Worm (Caenorhabditis elegans) whole organism, L4 larva: ENCODE results near the gene str-261.
"Not testable (repeated sequence)": the region's sequence is repeated elsewhere in the genome, so short reads cannot be mapped to it uniquely, and the experiment has no call there.

Experiments used
- D1046.2 ChIP-seq: fragments of 200-800 bp; sonication (Bioruptor generic); IDR thresholded peaks from 2 replicates; pipeline ENCODE4 v1.3.6; 2022; ENCODE audit warnings: missing genetic modification characterization, missing compliant biosample characterization
- F26F4.8 ChIP-seq: fragments of 200-800 bp; sonication (Bioruptor generic); conservative IDR thresholded peaks from 2 replicates; pipeline ENCODE4 v1.3.6; 2022; ENCODE audit warnings: missing genetic modification characterization, missing compliant biosample characterization
- T20F7.1 ChIP-seq: fragments of 200-800 bp; sonication (Bioruptor generic); optimal IDR thresholded peaks from 2 replicates; lab custom pipeline; 2018; ENCODE audit warnings: mild to moderate bottlenecking, missing genetic modification characterization, missing compliant biosample characterization
- T26A8.4 ChIP-seq: fragments of 200-800 bp; sonication (Bioruptor generic); IDR thresholded peaks from 2 replicates; pipeline ENCODE4 v1.3.6; 2022; ENCODE audit warnings: missing genetic modification characterization, missing compliant biosample characterization
- Y105C5A.15 ChIP-seq: fragments of 200-800 bp; sonication (Bioruptor generic); IDR thresholded peaks from 2 replicates; pipeline ENCODE4 v1.3.6; 2022; ENCODE audit warnings: missing genetic modification characterization, missing compliant biosample characterization
- ZK337.2 ChIP-seq: fragments of 200-800 bp; sonication (Bioruptor generic); IDR thresholded peaks from 2 replicates; pipeline ENCODE4 v1.3.6; 2022; ENCODE audit warnings: missing genetic modification reagents, missing genetic modification characterization, missing compliant biosample characterization
- aha-1 ChIP-seq: fragments of 150-350 bp; peaks from one replicate; lab custom pipeline; 2014; ENCODE audit warnings: missing biosample characterization, missing genetic modification characterization
- aly-2 ChIP-seq: sonication (generic microtip); optimal IDR thresholded peaks from 2 replicates; lab custom pipeline; 2018; ENCODE audit warnings: missing biosample characterization, missing genetic modification characterization
- arid-1 ChIP-seq: fragments of 200-800 bp; sonication (Bioruptor generic); conservative IDR thresholded peaks from 2 replicates; pipeline ENCODE4 v1.3.6; 2022; ENCODE audit warnings: missing genetic modification reagents, missing genetic modification characterization, missing compliant biosample characterization
- ceh-28 ChIP-seq: fragments of 150-350 bp; optimal IDR thresholded peaks from 2 replicates; lab custom pipeline; 2014; ENCODE audit warnings: missing biosample characterization, missing genetic modification reagents, missing genetic modification characterization
- ceh-32 ChIP-seq: sonication (generic microtip); optimal IDR thresholded peaks from 2 replicates; lab custom pipeline; 2016; ENCODE audit warnings: mild to moderate bottlenecking, missing genetic modification characterization, missing compliant biosample characterization; ENCODE audit not compliant: poor library complexity
- ceh-44 ChIP-seq: fragments of 200-800 bp; sonication (Bioruptor generic); IDR thresholded peaks from 2 replicates; pipeline ENCODE4 v1.3.6; 2022; ENCODE audit warnings: missing genetic modification reagents, missing genetic modification characterization, missing compliant biosample characterization
- ceh-82 ChIP-seq: sonication (generic microtip); optimal IDR thresholded peaks from 2 replicates; lab custom pipeline; 2017; ENCODE audit warnings: missing biosample characterization, missing genetic modification characterization
- cey-2 ChIP-seq: sonication (generic microtip); optimal IDR thresholded peaks from 3 replicates; lab custom pipeline; 2017; ENCODE audit warnings: missing genetic modification characterization, mild to moderate bottlenecking, missing compliant biosample characterization, antibody characterized with exemption, borderline replicate concordance; ENCODE audit not compliant: insufficient read depth
- ctbp-1 ChIP-seq: fragments of 200-800 bp; sonication (Bioruptor generic); IDR thresholded peaks from 2 replicates; pipeline ENCODE4 v1.3.6; 2022; ENCODE audit warnings: missing genetic modification reagents, missing genetic modification characterization, missing compliant biosample characterization
- daf-19 ChIP-seq: fragments of 200-800 bp; sonication (Bioruptor generic); conservative IDR thresholded peaks from 2 replicates; pipeline ENCODE4 v1.3.6; 2022; ENCODE audit warnings: missing genetic modification characterization, missing compliant biosample characterization
- daf-8 ChIP-seq: fragments of 200-800 bp; sonication (Bioruptor generic); IDR thresholded peaks from 2 replicates; pipeline ENCODE4 v1.3.6; 2022; ENCODE audit warnings: missing genetic modification characterization, missing compliant biosample characterization
- dmd-6 ChIP-seq: fragments of 200-800 bp; sonication (Bioruptor generic); IDR thresholded peaks from 2 replicates; pipeline ENCODE4 v1.3.6; 2022; ENCODE audit warnings: missing genetic modification reagents, missing genetic modification characterization, missing compliant biosample characterization
- dmd-8 ChIP-seq: fragments of 200-800 bp; sonication (Bioruptor generic); IDR thresholded peaks from 2 replicates; pipeline ENCODE4 v1.3.6; 2022; ENCODE audit warnings: missing genetic modification characterization, missing compliant biosample characterization
- dpl-1 ChIP-seq: fragments of 150-350 bp; optimal IDR thresholded peaks from 2 replicates; lab custom pipeline; 2014; ENCODE audit warnings: missing biosample characterization, missing genetic modification reagents, missing genetic modification characterization
- duxl-1 ChIP-seq: sonication (generic microtip); optimal IDR thresholded peaks from 2 replicates; lab custom pipeline; 2016; ENCODE audit warnings: mild to moderate bottlenecking, missing genetic modification characterization, moderate library complexity, missing compliant biosample characterization; ENCODE audit not compliant: poor library complexity
- dve-1 ChIP-seq: sonication (generic microtip); optimal IDR thresholded peaks from 2 replicates; lab custom pipeline; 2017; ENCODE audit warnings: antibody characterized with exemption, mild to moderate bottlenecking, missing genetic modification characterization, missing compliant biosample characterization; ENCODE audit not compliant: insufficient read depth
- egl-43 ChIP-seq: fragments of 200-800 bp; sonication (Bioruptor generic); IDR thresholded peaks from 2 replicates; pipeline ENCODE4 v1.3.6; 2022; ENCODE audit warnings: missing genetic modification reagents, missing genetic modification characterization, missing compliant biosample characterization
- fkh-10 ChIP-seq: fragments of 150-350 bp; optimal IDR thresholded peaks from 2 replicates; lab custom pipeline; 2014; ENCODE audit warnings: missing biosample characterization, missing genetic modification reagents, missing genetic modification characterization
- hif-1 ChIP-seq, 2 experiments: sonication (generic microtip); optimal IDR thresholded peaks; 2 replicates each; lab custom pipeline; 2016 to 2017; ENCODE audit warnings: missing compliant biosample characterization in 2 of 2, missing genetic modification characterization in 2 of 2, missing genetic modification reagents in 2 of 2, missing genotype in 2 of 2, mild to moderate bottlenecking in 1 of 2
- hlh-11 ChIP-seq: fragments of 200-800 bp; sonication (Bioruptor generic); optimal IDR thresholded peaks from 2 replicates; lab custom pipeline; 2018; ENCODE audit warnings: mild to moderate bottlenecking, missing genetic modification characterization, missing compliant biosample characterization
- lin-1 ChIP-seq: fragments of 200-800 bp; sonication (Bioruptor generic); IDR thresholded peaks from 2 replicates; pipeline ENCODE4 v1.3.6; 2022; ENCODE audit warnings: missing genetic modification reagents, missing genetic modification characterization, missing compliant biosample characterization
- lin-13 ChIP-seq: fragments of 150-350 bp; optimal IDR thresholded peaks from 2 replicates; lab custom pipeline; 2014; ENCODE audit warnings: missing biosample characterization, missing genetic modification reagents, missing genetic modification characterization
- lin-39 ChIP-seq: fragments of 150-350 bp; optimal IDR thresholded peaks from 2 replicates; lab custom pipeline; 2014; ENCODE audit warnings: missing biosample characterization, missing genetic modification reagents, missing genetic modification characterization
- lir-3 ChIP-seq: sonication (generic microtip); optimal IDR thresholded peaks from 2 replicates; lab custom pipeline; 2016; ENCODE audit warnings: mild to moderate bottlenecking, missing genetic modification characterization, missing compliant biosample characterization
- lsy-2 ChIP-seq, 2 experiments: fragments of 150-350 bp in 1 of 2; sonication (generic microtip) in 1 of 2; optimal IDR thresholded peaks; 2 replicates each; lab custom pipeline; 2014 to 2017; ENCODE audit warnings: missing biosample characterization in 2 of 2, missing genetic modification characterization in 2 of 2
- madf-5 ChIP-seq, 2 experiments: fragments of 200-800 bp; sonication (Bioruptor generic); IDR thresholded peaks; 2 replicates each; pipeline ENCODE4 v1.3.6; 2022; ENCODE audit warnings: missing compliant biosample characterization in 2 of 2, missing genetic modification characterization in 2 of 2
- mdt-29 ChIP-seq: fragments of 200-800 bp; sonication (Bioruptor generic); IDR thresholded peaks from 2 replicates; pipeline ENCODE4 v1.3.6; 2022; ENCODE audit warnings: missing genetic modification reagents, missing genetic modification characterization, missing compliant biosample characterization
- nhr-102 ChIP-seq: sonication (generic microtip); optimal IDR thresholded peaks from 2 replicates; lab custom pipeline; 2016; ENCODE audit warnings: mild to moderate bottlenecking, missing genetic modification characterization, moderate library complexity, missing compliant biosample characterization
- nhr-28 ChIP-seq: fragments of 150-350 bp; optimal IDR thresholded peaks from 2 replicates; lab custom pipeline; 2014; ENCODE audit warnings: missing biosample characterization, missing genetic modification characterization
- nhr-77 ChIP-seq: fragments of 150-350 bp; optimal IDR thresholded peaks from 2 replicates; lab custom pipeline; 2014; ENCODE audit warnings: missing biosample characterization, missing genetic modification characterization
- pha-4 ChIP-seq, 2 experiments: fragments of 150-350 bp in 1 of 2; fragments of 200-800 bp in 1 of 2; sonication (Bioruptor generic) in 1 of 2; IDR thresholded peaks in 1 of 2; optimal IDR thresholded peaks in 1 of 2; 2 replicates each; pipeline versions ENCODE4 v1.3.6 to Lab custom; 2014 to 2022; ENCODE audit warnings: missing genetic modification characterization in 2 of 2, missing genetic modification reagents in 2 of 2, missing biosample characterization in 1 of 2, missing compliant biosample characterization in 1 of 2
- sdz-12 ChIP-seq: fragments of 200-800 bp; sonication (Bioruptor generic); optimal IDR thresholded peaks from 2 replicates; lab custom pipeline; 2018; ENCODE audit warnings: mild to moderate bottlenecking, missing genetic modification characterization, missing compliant biosample characterization
- skn-1 ChIP-seq: fragments of 150-350 bp; optimal IDR thresholded peaks from 2 replicates; lab custom pipeline; 2014; ENCODE audit warnings: missing biosample characterization, missing genetic modification characterization
- snpc-4 ChIP-seq: fragments of 150-350 bp; optimal IDR thresholded peaks from 2 replicates; lab custom pipeline; 2014; ENCODE audit warnings: missing biosample characterization, missing genetic modification characterization
- unc-62 ChIP-seq, 3 experiments: fragments of 150-350 bp in 1 of 3; sonication (generic microtip); optimal IDR thresholded peaks in 2 of 3; peaks in 1 of 3; 1 replicate in 1 of 3; 2 replicates in 2 of 3; lab custom pipeline; 2014 to 2017; ENCODE audit warnings: missing biosample characterization in 3 of 3, missing genetic modification characterization in 3 of 3, missing genetic modification reagents in 3 of 3, missing genotype in 1 of 3
- zag-1 ChIP-seq: fragments of 150-350 bp; optimal IDR thresholded peaks from 2 replicates; lab custom pipeline; 2014; ENCODE audit warnings: missing biosample characterization, missing genetic modification characterization

str-261 gene

ce11 chrIII:11029337-11029736 lies 45.0 kb upstream of the str-261 start, which contains the start of gene Y48A6B.8:
Y48A6B.8 (minus strand) TSS chrIII:11029437.
- TF ChIP-seq pha-4 (GFP tag; IDR thresholded peaks at IDR 0.05; lab: Robert Waterston, UW); pha-4 (tag; optimal IDR thresholded peaks at IDR 0.05; lab: Kevin White, UChicago); ceh-44 (GFP tag; lab: Robert Waterston, UW); nhr-102 (tag; lab: Kevin White, UChicago): not testable (repeated sequence)

DNA sequence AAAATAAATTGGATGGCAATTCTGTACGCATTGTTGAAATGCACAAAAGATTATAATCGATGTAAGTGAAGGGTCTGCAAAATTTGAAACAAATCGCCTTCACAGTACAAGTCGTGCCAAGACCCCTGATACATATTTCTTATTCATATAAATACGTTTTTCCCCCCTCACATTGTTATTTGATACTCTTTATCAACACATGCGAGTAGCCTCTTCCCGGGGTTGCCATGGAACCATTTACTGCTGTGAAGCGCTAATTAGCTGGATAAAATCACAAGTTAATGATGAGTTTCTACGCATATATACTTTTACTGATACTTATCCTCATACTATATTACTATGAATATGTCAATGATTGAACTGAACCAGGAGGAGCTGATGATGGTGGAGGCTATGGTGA lies 43.0 kb upstream of the str-261 start, which contains the start of gene Y48A6B.14:
Gene Y48A6B.14, plus strand, starts transcription at position 301 of the 400 bp plus-strand sequence.
- TF ChIP-seq dve-1 (tag; lab: Kevin White, UChicago) = no peak
- TF ChIP-seq daf-8 (GFP tag; lab: Robert Waterston, UW) = no peak
- peak; percentile 40 for TF ChIP-seq aha-1 (tag; lab: Kevin White, UChicago)

- TF ChIP-seq ceh-28 (tag; lab: Kevin White, UChicago) (no peak), madf-5 (GFP tag; IDR thresholded peaks at IDR 0.05; lab: Robert Waterston, UW) (no peak), cey-2 (tag; lab: Kevin White, UChicago) (no peak)
These were observed 41.4 kb upstream of the str-261 start, which contains the start of gene Y48A6B.9 for ce11 chrIII:11032872-11033271. Y48A6B.9 (plus strand) TSS chrIII:11033172.

DNA sequence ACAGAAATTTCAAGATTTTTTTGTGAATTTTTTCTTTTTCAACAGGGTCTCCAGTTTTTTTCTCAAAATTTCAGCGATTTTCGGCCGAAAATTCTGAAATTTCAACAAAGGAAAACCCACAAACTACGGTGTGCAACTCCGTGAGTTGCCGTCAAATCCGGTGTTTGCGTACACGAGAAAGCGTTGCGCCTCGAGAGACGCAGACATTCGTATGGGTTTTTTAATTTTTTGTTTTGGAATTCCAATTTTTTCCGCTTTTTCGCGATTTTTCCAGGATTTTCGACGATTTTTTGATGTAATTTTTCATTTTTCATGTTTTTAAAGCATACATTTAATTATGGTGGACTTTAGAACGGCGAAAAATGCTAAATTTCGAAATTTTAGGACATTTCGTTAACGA lies 38.2 kb upstream of the str-261 start:
- no peak for TF ChIP-seq fkh-10 (GFP tag; lab: Kevin White, UChicago)
- TF ChIP-seq hlh-11 (tag; lab: Kevin White, UChicago) = peak; percentile 44
- peak in 1 of 2 experiments; percentile 28 for TF ChIP-seq hif-1 (tag; optimal IDR thresholded peaks at IDR 0.05; lab: Kevin White, UChicago)
- peak; percentile 66 for TF ChIP-seq lin-13 (GFP tag; lab: Kevin White, UChicago)
- peak; percentile 32 for TF ChIP-seq duxl-1
- no peak for TF ChIP-seq F26F4.8 (GFP tag; lab: Robert Waterston, UW)
- TF ChIP-seq lsy-2 (tag; optimal IDR thresholded peaks at IDR 0.05; lab: Kevin White, UChicago) = peak; percentile 77 to 98
- TF ChIP-seq pha-4 (GFP tag; IDR thresholded peaks at IDR 0.05; lab: Robert Waterston, UW) = peak; percentile 56; the same call in 1 of the 2 replicates
- no peak for TF ChIP-seq pha-4 (tag; optimal IDR thresholded peaks at IDR 0.05; lab: Kevin White, UChicago)
- TF ChIP-seq T20F7.1 (GFP tag; lab: Kevin White, UChicago) = no peak
- no peak for TF ChIP-seq ceh-82
- TF ChIP-seq arid-1 (GFP tag; lab: Robert Waterston, UW) = peak; percentile 77
- TF ChIP-seq madf-5 (GFP tag; IDR thresholded peaks at IDR 0.05; lab: Robert Waterston, UW) = no peak
- no peak for TF ChIP-seq zag-1 (tag; lab: Kevin White, UChicago)
- no peak for TF ChIP-seq lin-1
- peak; percentile 37 for TF ChIP-seq nhr-28 (tag; lab: Kevin White, UChicago)
- TF ChIP-seq dmd-8 (GFP tag; lab: Robert Waterston, UW) = no peak
- peak in 1 of 2 experiments; percentile 97 for TF ChIP-seq unc-62 (GFP tag; optimal IDR thresholded peaks at IDR 0.05 in 1 of 2; lab: Kevin White, UChicago)
- no peak for TF ChIP-seq unc-62 (tag; optimal IDR thresholded peaks at IDR 0.05; lab: Kevin White, UChicago)
- TF ChIP-seq T26A8.4 (GFP tag; lab: Robert Waterston, UW) = peak; percentile 37; the same call in 1 of the 2 replicates
- no peak for TF ChIP-seq daf-8 (GFP tag; lab: Robert Waterston, UW)
- TF ChIP-seq lir-3 (tag; lab: Kevin White, UChicago) = no peak
- no peak for TF ChIP-seq ctbp-1
- no peak for TF ChIP-seq D1046.2 (GFP tag; lab: Robert Waterston, UW)
- no peak for TF ChIP-seq daf-19
- no peak for TF ChIP-seq skn-1 (tag; lab: Kevin White, UChicago)
- peak; percentile 75 for TF ChIP-seq nhr-77 (tag; lab: Kevin White, UChicago)
- peak; percentile 41 for TF ChIP-seq dmd-6 (GFP tag; lab: Robert Waterston, UW)
- 0 out of 2 replicates have a peak, but pooled peaks have one; percentile 45 for TF ChIP-seq ZK337.2 (GFP tag; lab: Robert Waterston, UW)
- TF ChIP-seq mdt-29 (GFP tag; lab: Robert Waterston, UW) = peak; percentile 37; the same call in 1 of the 2 replicates
- TF ChIP-seq lin-39 (tag; lab: Kevin White, UChicago) = no peak
- TF ChIP-seq egl-43 (GFP tag; lab: Robert Waterston, UW) = no peak
- TF ChIP-seq Y105C5A.15 = no peak
- TF ChIP-seq ceh-32 (tag; lab: Kevin White, UChicago) = no peak
- no peak for TF ChIP-seq snpc-4 (tag; lab: Kevin White, UChicago)
- no peak for TF ChIP-seq aly-2 (tag; lab: Kevin White, UChicago)
- peak; percentile 82 for TF ChIP-seq dpl-1 (GFP tag; lab: Kevin White, UChicago)
- TF ChIP-seq sdz-12 (GFP tag; lab: Kevin White, UChicago) = no peak
